Fruit fly (Drosophila melanogaster) whole organism, embryonic: Measurements from ENCODE around the gene CG3008.

ENCODE experiments used
- Bdp1 ChIP-seq: fragments of 200-800 bp; sonication (Bioruptor generic); optimal IDR thresholded peaks from 3 replicates; lab custom pipeline; 2016; ENCODE audit warnings: missing biosample characterization, missing genetic modification characterization
- CG10274 ChIP-seq: fragments of 200-800 bp; sonication (Bioruptor generic); optimal IDR thresholded peaks from 3 replicates; lab custom pipeline; 2017; ENCODE audit warnings: missing biosample characterization, mild to moderate bottlenecking, missing genetic modification characterization
- CG11398 ChIP-seq: fragments of 200-800 bp; sonication (Bioruptor generic); optimal IDR thresholded peaks from 2 replicates; lab custom pipeline; 2016; ENCODE audit warnings: missing biosample characterization, missing genetic modification characterization
- CG11696 ChIP-seq: fragments of 200-800 bp; sonication (Bioruptor generic); IDR thresholded peaks from 2 replicates; pipeline ENCODE4 v1.3.6; 2022; ENCODE audit warnings: missing biosample characterization, missing genetic modification characterization
- CG12299 ChIP-seq: fragments of 200-800 bp; sonication (Bioruptor generic); optimal IDR thresholded peaks from 2 replicates; lab custom pipeline; 2018; ENCODE audit warnings: missing biosample characterization, mild to moderate bottlenecking, missing genetic modification characterization
- CG13624 ChIP-seq: fragments of 200-800 bp; sonication (Bioruptor generic); optimal IDR thresholded peaks from 2 replicates; lab custom pipeline; 2016; ENCODE audit warnings: missing biosample characterization, missing genetic modification characterization
- CG15073 ChIP-seq: fragments of 200-800 bp; sonication (Bioruptor generic); optimal IDR thresholded peaks from 2 replicates; lab custom pipeline; 2016; ENCODE audit warnings: missing biosample characterization, missing genetic modification characterization
- CG15514 ChIP-seq: fragments of 200-800 bp; sonication (Bioruptor generic); optimal IDR thresholded peaks from 3 replicates; lab custom pipeline; 2017; ENCODE audit warnings: missing biosample characterization, missing genetic modification characterization, mild to moderate bottlenecking, moderate library complexity, missing genetic modification reagents
- CG1603 ChIP-seq: fragments of 200-800 bp; sonication (Bioruptor generic); optimal IDR thresholded peaks from 2 replicates; lab custom pipeline; 2019; ENCODE audit warnings: missing biosample characterization, mild to moderate bottlenecking, missing genetic modification characterization, moderate library complexity
- CG18599 ChIP-seq: fragments of 200-800 bp; sonication (Bioruptor generic); optimal IDR thresholded peaks from 3 replicates; lab custom pipeline; 2017; ENCODE audit warnings: missing biosample characterization, missing genetic modification characterization, mild to moderate bottlenecking, moderate library complexity, missing genetic modification reagents
- CG18764 ChIP-seq: fragments of 200-800 bp; sonication (Bioruptor generic); optimal IDR thresholded peaks from 3 replicates; lab custom pipeline; 2016; ENCODE audit warnings: missing biosample characterization, missing genetic modification characterization
- CG34224 ChIP-seq: fragments of 200-800 bp; sonication (Bioruptor generic); IDR thresholded peaks from 3 replicates; pipeline ENCODE4 v1.3.6; 2022; ENCODE audit warnings: missing biosample characterization, missing genetic modification characterization; ENCODE audit not compliant: partially characterized antibody
- CG34422 ChIP-seq: fragments of 200-800 bp; sonication (Bioruptor generic); IDR thresholded peaks from 3 replicates; pipeline ENCODE4 v1.3.6; 2022; ENCODE audit warnings: missing biosample characterization, missing genetic modification characterization
- CG5953 ChIP-seq: fragments of 200-800 bp; sonication (Bioruptor generic); IDR thresholded peaks from 2 replicates; pipeline ENCODE4 v1.3.6; 2022; ENCODE audit warnings: missing biosample characterization, missing genetic modification characterization
- CG6654 ChIP-seq: fragments of 200-800 bp; sonication (Bioruptor generic); optimal IDR thresholded peaks from 2 replicates; lab custom pipeline; 2017; ENCODE audit warnings: missing biosample characterization, mild to moderate bottlenecking, missing genetic modification characterization
- CG6854 ChIP-seq: fragments of 200-800 bp; sonication (Bioruptor generic); optimal IDR thresholded peaks from 3 replicates; lab custom pipeline; 2017; ENCODE audit warnings: missing biosample characterization, mild to moderate bottlenecking, missing genetic modification characterization
- CG7839 ChIP-seq: fragments of 200-800 bp; sonication (Bioruptor generic); optimal IDR thresholded peaks from 3 replicates; lab custom pipeline; 2018; ENCODE audit warnings: missing biosample characterization, mild to moderate bottlenecking, missing genetic modification characterization, moderate library complexity
- CG9727 ChIP-seq: fragments of 200-800 bp; sonication (Bioruptor generic); optimal IDR thresholded peaks from 3 replicates; lab custom pipeline; 2017; ENCODE audit warnings: missing biosample characterization, mild to moderate bottlenecking, missing genetic modification characterization
- Dbx ChIP-seq: fragments of 200-800 bp; sonication (Bioruptor generic); IDR thresholded peaks from 3 replicates; pipeline ENCODE4 v1.3.6; 2022; ENCODE audit warnings: missing biosample characterization, missing genetic modification characterization
- Doc2 ChIP-seq: fragments of 200-800 bp; sonication (Bioruptor generic); IDR thresholded peaks from 2 replicates; pipeline ENCODE4 v1.3.6; 2022; ENCODE audit warnings: missing biosample characterization, missing genetic modification characterization
- Mrtf ChIP-seq: fragments of 200-800 bp; sonication (Bioruptor generic); IDR thresholded peaks from 3 replicates; pipeline ENCODE4 v1.3.6; 2022; ENCODE audit warnings: missing biosample characterization, missing genetic modification characterization
- Nf-YC ChIP-seq: fragments of 200-800 bp; optimal IDR thresholded peaks from 3 replicates; lab custom pipeline; 2019; ENCODE audit warnings: missing biosample characterization, mild to moderate bottlenecking, missing genetic modification characterization, moderate library complexity
- Pdp1 ChIP-seq, 2 experiments: fragments of 200-800 bp; sonication (Bioruptor generic); optimal IDR thresholded peaks; 3 replicates each; lab custom pipeline; 2016; ENCODE audit warnings: missing biosample characterization in 2 of 2, missing genetic modification characterization in 2 of 2, mild to moderate bottlenecking in 1 of 2, moderate library complexity in 1 of 2
- Sry-β ChIP-seq: fragments of 200-800 bp; sonication (Bioruptor generic); optimal IDR thresholded peaks from 2 replicates; lab custom pipeline; 2018; ENCODE audit warnings: missing biosample characterization, mild to moderate bottlenecking, missing genetic modification characterization, moderate library complexity
- abd-A ChIP-seq: fragments of 200-800 bp; sonication (Bioruptor generic); optimal IDR thresholded peaks from 3 replicates; lab custom pipeline; 2019; ENCODE audit warnings: missing biosample characterization, mild to moderate bottlenecking, missing genetic modification characterization, moderate library complexity
- emc ChIP-seq: fragments of 200-800 bp; sonication (Bioruptor generic); optimal IDR thresholded peaks from 2 replicates; lab custom pipeline; 2016; ENCODE audit warnings: missing biosample characterization, missing genetic modification characterization
- eyg ChIP-seq: fragments of 200-800 bp; sonication (Bioruptor generic); optimal IDR thresholded peaks from 3 replicates; lab custom pipeline; 2016; ENCODE audit warnings: missing biosample characterization, missing genetic modification characterization
- fd102C ChIP-seq: fragments of 200-800 bp; sonication (Bioruptor generic); optimal IDR thresholded peaks from 2 replicates; lab custom pipeline; 2018; ENCODE audit warnings: missing biosample characterization, mild to moderate bottlenecking, missing genetic modification characterization, moderate library complexity
- fd96Cb ChIP-seq: fragments of 200-800 bp; sonication (Bioruptor generic); optimal IDR thresholded peaks from 2 replicates; lab custom pipeline; 2018; ENCODE audit warnings: missing biosample characterization, mild to moderate bottlenecking, missing genetic modification characterization, moderate library complexity
- gcm2 ChIP-seq: fragments of 200-800 bp; sonication (Bioruptor generic); optimal IDR thresholded peaks from 2 replicates; lab custom pipeline; 2016; ENCODE audit warnings: missing biosample characterization, missing genetic modification characterization
- gem ChIP-seq: fragments of 200-800 bp; sonication (Bioruptor generic); optimal IDR thresholded peaks from 2 replicates; lab custom pipeline; 2019; ENCODE audit warnings: missing biosample characterization, mild to moderate bottlenecking, missing genetic modification characterization, moderate library complexity
- grau ChIP-seq: fragments of 200-800 bp; optimal IDR thresholded peaks from 3 replicates; lab custom pipeline; 2019; ENCODE audit warnings: missing biosample characterization, mild to moderate bottlenecking, missing genetic modification characterization, moderate library complexity
- ham ChIP-seq: fragments of 200-800 bp; sonication (Bioruptor generic); IDR thresholded peaks from 2 replicates; pipeline ENCODE4 v1.3.6; 2022; ENCODE audit warnings: missing biosample characterization, missing genetic modification characterization
- jigr1 ChIP-seq: fragments of 200-800 bp; sonication (Bioruptor generic); IDR thresholded peaks from 3 replicates; pipeline ENCODE4 v1.3.6; 2022; ENCODE audit warnings: missing biosample characterization, missing genetic modification characterization
- ken ChIP-seq: fragments of 200-800 bp; sonication (Bioruptor generic); IDR thresholded peaks from 3 replicates; pipeline ENCODE4 v1.3.6; 2022; ENCODE audit warnings: missing biosample characterization, missing genetic modification characterization
- lbe ChIP-seq: fragments of 200-800 bp; sonication (Bioruptor generic); optimal IDR thresholded peaks from 2 replicates; lab custom pipeline; 2016; ENCODE audit warnings: missing biosample characterization, mild to moderate bottlenecking, missing genetic modification characterization
- mirr ChIP-seq: fragments of 200-800 bp; sonication (Bioruptor generic); optimal IDR thresholded peaks from 3 replicates; lab custom pipeline; 2018; ENCODE audit warnings: missing biosample characterization, mild to moderate bottlenecking, missing genetic modification characterization
- nerfin-2 ChIP-seq: fragments of 200-800 bp; sonication (Bioruptor generic); IDR thresholded peaks from 2 replicates; pipeline ENCODE4 v1.3.6; 2022; ENCODE audit warnings: missing biosample characterization, missing genetic modification characterization; ENCODE audit not compliant: partially characterized antibody
- nom ChIP-seq: fragments of 200-800 bp; sonication (Bioruptor generic); optimal IDR thresholded peaks from 2 replicates; lab custom pipeline; 2017; ENCODE audit warnings: missing biosample characterization, missing genetic modification characterization, mild to moderate bottlenecking, moderate library complexity, missing genetic modification reagents
- p53 ChIP-seq: fragments of 200-800 bp; sonication (Bioruptor generic); optimal IDR thresholded peaks from 2 replicates; lab custom pipeline; 2016; ENCODE audit warnings: missing biosample characterization, missing genetic modification characterization
- pho ChIP-seq: fragments of 200-800 bp; sonication (Bioruptor generic); optimal IDR thresholded peaks from 2 replicates; lab custom pipeline; 2016; ENCODE audit warnings: missing biosample characterization, missing genetic modification characterization
- repo ChIP-seq: fragments of 200-800 bp; sonication (Bioruptor generic); optimal IDR thresholded peaks from 2 replicates; lab custom pipeline; 2016; ENCODE audit warnings: missing biosample characterization, missing genetic modification characterization
- row ChIP-seq: fragments of 200-800 bp; sonication (Bioruptor generic); IDR thresholded peaks from 3 replicates; pipeline ENCODE4 v1.3.6; 2022; ENCODE audit warnings: missing biosample characterization, missing genetic modification characterization
- run ChIP-seq: fragments of 200-800 bp; sonication (Bioruptor generic); optimal IDR thresholded peaks from 3 replicates; lab custom pipeline; 2018; ENCODE audit warnings: missing biosample characterization, mild to moderate bottlenecking, missing genetic modification characterization
- salm ChIP-seq: fragments of 200-800 bp; sonication (Bioruptor generic); optimal IDR thresholded peaks from 2 replicates; lab custom pipeline; 2018; ENCODE audit warnings: missing biosample characterization, mild to moderate bottlenecking, missing genetic modification characterization
- sens-2 ChIP-seq: fragments of 200-800 bp; sonication (Bioruptor generic); IDR thresholded peaks from 2 replicates; pipeline ENCODE4 v1.3.6; 2022; ENCODE audit warnings: missing biosample characterization, missing genetic modification characterization
- sug ChIP-seq: fragments of 200-800 bp; optimal IDR thresholded peaks from 2 replicates; lab custom pipeline; 2019; ENCODE audit warnings: missing biosample characterization, mild to moderate bottlenecking, missing genetic modification characterization, moderate library complexity
- trh ChIP-seq: fragments of 200-800 bp; sonication (Bioruptor generic); optimal IDR thresholded peaks from 2 replicates; lab custom pipeline; 2016; ENCODE audit warnings: missing biosample characterization, missing genetic modification characterization
- vvl ChIP-seq: fragments of 200-800 bp; sonication (Bioruptor generic); IDR thresholded peaks from 2 replicates; pipeline ENCODE4 v1.3.6; 2022; ENCODE audit warnings: missing biosample characterization, missing genetic modification characterization
- z ChIP-seq: fragments of 200-800 bp; sonication (Bioruptor generic); IDR thresholded peaks from 3 replicates; pipeline ENCODE4 v1.3.6; 2022; ENCODE audit warnings: missing biosample characterization, missing genetic modification characterization

Gene CG3008

DNA sequence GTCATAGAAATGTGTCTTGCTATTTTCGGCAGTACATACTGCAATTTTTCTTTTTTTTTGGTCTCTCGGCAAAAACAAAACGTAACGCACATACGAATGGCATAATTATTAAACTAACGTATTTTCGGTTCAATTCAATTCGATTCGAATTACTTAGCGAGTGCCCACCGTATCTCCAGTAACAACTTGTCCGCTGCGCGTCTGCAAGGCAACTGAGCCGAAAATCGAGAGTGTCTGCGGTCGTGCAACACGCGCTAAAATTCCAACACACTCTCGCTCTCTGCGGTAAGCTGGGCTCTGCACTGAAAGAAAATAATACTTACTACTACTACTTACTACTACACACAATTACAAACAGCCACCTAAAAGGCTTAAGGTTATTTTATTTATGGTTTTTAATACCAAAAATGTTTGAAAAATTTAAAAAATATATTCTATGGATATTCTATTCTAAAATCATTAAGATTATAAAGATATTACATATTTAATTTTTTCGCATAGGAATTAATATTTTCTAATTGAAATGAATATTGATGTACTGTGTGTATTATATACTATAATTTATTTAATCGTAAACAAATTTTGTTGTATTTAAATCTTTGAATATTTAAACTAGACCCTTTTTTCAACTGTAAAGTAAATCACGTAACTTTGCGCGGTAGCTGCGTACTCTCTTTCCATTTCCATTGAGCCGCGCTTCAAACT lies 23.6 kb downstream of the CG3008 start, which contains the start of gene snsl (continued):
- TF ChIP-seq CG18599 (GFP tag; lab: Kevin White, UChicago) (peak; percentile 40), CG12299 (tag; lab: Kevin White, UChicago) (no peak), repo (GFP tag; lab: Kevin White, UChicago) (no peak), abd-A (tag; lab: Kevin White, UChicago) (no peak), Nf-YC (tag; lab: Kevin White, UChicago) (peak; percentile 81), gem (peak; percentile 86), CG10274 (GFP tag; lab: Kevin White, UChicago) (no peak), nom (GFP tag; lab: Kevin White, UChicago) (peak; percentile 62), CG11398 (no peak), CG15514 (no peak), Pdp1 (GFP tag; optimal IDR thresholded peaks at IDR 0.05; lab: Kevin White, UChicago) (peak; percentile 9 to 12), ham (GFP tag; lab: Robert Waterston, UW) (no peak), CG18764 (GFP tag; lab: Kevin White, UChicago) (no peak), sens-2 (GFP tag; lab: Robert Waterston, UW) (no peak), Mrtf (GFP tag; lab: Robert Waterston, UW) (no peak), salm (tag; lab: Kevin White, UChicago) (peak; percentile 55), vvl (peak; percentile 38; the same call in 1 of the 2 replicates), gcm2 (GFP tag; lab: Kevin White, UChicago) (no peak), emc (GFP tag; lab: Kevin White, UChicago) (no peak), trh (no peak), Sry-β (no peak), Dbx (GFP tag; lab: Robert Waterston, UW) (0 out of 3 replicates have a peak, but pooled peaks have one; percentile 14), CG13624 (GFP tag; lab: Kevin White, UChicago) (no peak), grau (tag; lab: Kevin White, UChicago) (peak; percentile 77), CG1603 (peak; percentile 32), CG6854 (GFP tag; lab: Kevin White, UChicago) (peak; percentile 10), Bdp1 (GFP tag; lab: Kevin White, UChicago) (no peak), CG6654 (GFP tag; lab: Kevin White, UChicago) (no peak), CG34422 (peak; percentile 31; the same call in 1 of the 3 replicates), pho (GFP tag; lab: Kevin White, UChicago) (no peak), CG15073 (GFP tag; lab: Kevin White, UChicago) (no peak), mirr (GFP tag; lab: Kevin White, UChicago) (peak; percentile 0), Doc2 (GFP tag; lab: Robert Waterston, UW) (no peak), CG5953 (GFP tag; lab: Robert Waterston, UW) (0 out of 2 replicates have a peak, but pooled peaks have one; percentile 45), CG7839 (tag; lab: Kevin White, UChicago) (peak; percentile 83), fd102C (GFP tag; lab: Kevin White, UChicago) (no peak), z (no peak), CG9727 (GFP tag; lab: Kevin White, UChicago) (peak; percentile 71), nerfin-2 (GFP tag; lab: Robert Waterston, UW) (no peak), row (GFP tag; lab: Robert Waterston, UW) (peak; percentile 67), lbe (GFP tag; lab: Kevin White, UChicago) (no peak), eyg (GFP tag; lab: Kevin White, UChicago) (no peak), sug (tag; lab: Kevin White, UChicago) (peak; percentile 57), p53 (no peak), run (peak; percentile 65), CG11696 (GFP tag; lab: Robert Waterston, UW) (no peak), CG34224 (GFP tag; lab: Robert Waterston, UW) (no peak), ken (GFP tag; lab: Robert Waterston, UW) (peak; percentile 56; the same call in 1 of the 3 replicates), jigr1 (0 out of 3 replicates have a peak, but pooled peaks have one; percentile 36), fd96Cb (tag; lab: Kevin White, UChicago) (peak; percentile 54)
